Fruit fly (Drosophila melanogaster): ENCODE measurements around the gene CG12078.
A peak's percentile ranks its signal among the peaks of the same experiment; 100 is the strongest.

The CG12078 gene

DNA sequence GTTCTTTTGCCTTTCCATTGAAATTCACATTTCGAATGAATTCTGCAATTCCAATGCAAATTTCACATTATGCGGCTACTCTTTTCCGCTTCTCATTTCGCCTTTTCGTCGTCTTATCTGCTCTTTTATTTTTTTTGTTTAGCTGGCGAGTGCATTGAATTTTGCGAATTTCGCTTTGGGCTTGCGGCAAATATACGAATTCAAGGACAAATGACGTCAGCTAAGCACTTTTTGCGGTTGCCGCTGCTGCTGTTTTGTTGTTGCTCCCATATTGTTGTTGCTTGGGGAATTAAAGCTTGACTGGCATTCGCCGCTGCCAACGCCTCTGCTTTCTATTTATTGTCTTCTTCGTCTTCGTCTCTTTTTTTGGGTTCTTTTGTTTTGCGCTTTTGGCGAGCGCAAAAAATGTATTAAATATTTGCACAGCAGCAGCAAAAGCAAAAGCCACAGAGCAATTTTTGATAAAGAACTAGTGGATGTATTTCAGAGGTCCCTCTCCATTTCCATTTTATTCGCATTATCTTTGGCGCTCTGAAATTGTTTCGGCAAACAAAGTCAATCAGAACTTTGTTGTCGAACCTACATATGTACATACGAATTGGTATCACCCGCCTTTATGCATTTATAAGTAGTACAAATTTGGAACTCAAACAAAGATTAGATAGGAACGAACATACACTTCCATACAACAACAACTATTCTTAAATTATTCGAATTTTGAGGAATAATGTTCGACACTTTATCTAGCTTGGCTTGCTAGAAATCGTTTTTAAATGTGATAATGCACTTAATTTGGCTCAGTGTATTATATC lies 4.1 kb downstream of the CG12078 start:
- peak; percentile 61 for TF ChIP-seq noc (tag; optimal IDR thresholded peaks at IDR 0.05)

DNA sequence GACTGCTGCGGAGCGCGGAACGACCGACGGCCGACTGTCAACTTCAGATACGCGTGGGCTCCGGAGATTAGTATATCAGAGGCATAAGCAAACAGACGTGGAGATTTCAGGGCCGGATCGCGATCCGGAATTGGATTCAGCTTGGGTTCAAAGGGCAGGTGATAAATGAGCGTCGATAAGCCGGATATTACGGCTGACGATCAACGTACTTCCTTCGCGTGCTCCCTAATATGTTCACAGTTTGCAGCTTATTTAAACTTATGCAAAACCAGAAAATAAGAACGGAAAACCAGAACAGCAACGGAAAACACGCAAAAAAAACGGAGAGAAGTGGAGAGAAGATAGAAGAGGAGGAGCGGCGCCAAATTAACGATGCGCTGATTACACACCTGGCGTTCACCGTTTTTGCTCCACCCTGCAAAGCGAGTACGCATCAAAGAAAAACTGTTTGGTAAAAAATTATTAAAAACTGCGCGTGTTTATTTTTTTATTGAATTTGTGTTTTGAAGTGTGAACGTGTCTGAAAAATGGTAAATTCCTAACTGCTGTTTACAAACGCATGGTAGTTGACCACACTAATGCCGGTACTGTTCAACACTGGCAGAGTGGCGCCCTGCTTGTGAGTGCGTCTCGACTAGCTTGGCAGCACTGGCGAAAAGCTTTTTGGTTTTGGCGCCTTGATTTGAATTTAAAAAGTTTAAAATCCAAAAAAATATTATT lies 4.9 kb downstream of the CG12078 start, which contains the start of gene CG17746:
Gene CG17746 (minus strand): TSS at position 546 of the 720 bp plus-strand sequence.
- no peak for TF ChIP-seq noc (tag; optimal IDR thresholded peaks at IDR 0.05)

DNA sequence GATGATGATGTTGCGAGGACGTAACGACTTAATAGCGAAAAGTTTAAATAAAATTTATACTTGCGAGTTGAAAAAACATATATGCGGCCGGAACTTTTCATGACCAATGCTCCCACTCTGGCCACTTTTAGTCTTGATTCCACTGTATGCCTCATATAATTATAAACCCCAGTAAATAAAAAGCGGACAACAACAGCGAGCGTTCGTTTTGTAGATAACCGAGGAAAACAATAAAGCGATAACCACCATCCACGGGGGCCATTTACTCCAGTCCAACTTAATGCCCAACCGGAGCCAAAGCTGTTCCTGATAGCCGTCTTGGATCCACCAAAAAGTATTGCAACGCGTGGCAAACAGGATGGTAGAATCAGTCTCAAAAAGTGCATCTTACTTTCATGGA lies 7.8 kb downstream of the CG12078 start:
- TF ChIP-seq noc (tag; optimal IDR thresholded peaks at IDR 0.05), result no peak

DNA sequence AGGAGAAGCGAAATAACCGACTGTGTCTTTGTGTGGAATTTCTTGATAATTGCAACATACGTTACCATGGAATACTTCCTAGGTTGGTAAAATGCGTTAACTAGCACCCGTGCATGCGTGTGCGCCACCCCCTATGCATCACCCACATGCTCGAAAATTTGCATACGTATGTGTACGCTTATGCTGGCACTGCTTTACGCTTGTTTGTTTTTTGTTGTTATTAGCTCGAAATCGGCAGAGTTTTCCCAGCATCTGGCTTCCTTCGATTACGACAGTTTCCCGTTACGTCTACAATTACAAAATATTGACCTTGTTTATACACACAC lies 17.7 kb downstream of the CG12078 start:
- no peak for TF ChIP-seq noc (tag; optimal IDR thresholded peaks at IDR 0.05)

- TF ChIP-seq noc (tag; optimal IDR thresholded peaks at IDR 0.05), result no peak
Observed at dm6 chr3L:3225769-3226457, 18.2 kb downstream of the CG12078 start.

DNA sequence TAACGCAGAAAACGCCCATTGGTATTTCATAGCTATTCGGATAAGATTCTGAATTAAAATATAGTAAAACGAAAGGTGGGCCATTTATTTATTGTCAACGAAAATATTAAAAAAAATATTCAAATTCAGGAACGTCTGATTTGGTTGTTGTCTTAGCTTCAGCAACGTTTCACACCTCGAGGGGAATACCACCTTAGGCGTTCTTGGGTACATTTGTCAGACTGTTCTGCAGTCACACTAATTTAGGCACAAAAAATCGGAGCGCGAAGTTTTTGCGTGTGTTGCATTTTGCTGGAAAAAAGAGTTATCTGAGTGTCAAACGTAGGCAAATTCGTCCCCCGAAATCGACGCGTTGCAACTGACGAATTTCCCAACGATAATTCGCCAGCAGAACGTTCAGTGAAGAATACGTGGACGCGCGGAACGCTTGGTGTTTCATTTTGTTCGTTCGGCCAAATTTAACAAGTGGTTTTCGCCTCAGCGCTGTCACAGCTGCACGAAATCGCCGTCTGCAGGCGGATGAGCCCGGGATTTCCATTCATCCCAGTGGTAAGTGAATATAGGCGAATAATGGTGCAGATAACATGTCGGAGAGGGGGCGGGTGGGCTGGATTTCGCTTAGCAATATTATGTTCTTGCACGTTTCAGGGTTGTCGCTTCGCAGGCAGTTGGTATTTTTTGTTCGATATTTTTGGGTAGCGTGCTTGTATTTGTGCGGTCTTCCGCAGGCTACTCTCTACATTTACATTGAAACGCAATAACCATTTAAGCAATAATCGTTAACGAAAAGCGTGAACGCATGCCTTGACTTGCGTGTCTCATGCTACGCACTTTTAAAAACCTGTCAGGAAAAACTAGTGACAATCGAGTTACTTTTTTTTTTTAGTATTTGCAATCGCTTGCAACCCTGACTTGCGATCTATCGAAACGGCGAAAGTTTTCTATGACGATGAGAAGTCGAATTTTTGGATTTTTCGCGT lies 19.1 kb downstream of the CG12078 start, which contains the start of gene Larp4B:
Gene Larp4B (plus strand): TSS at position 99 of the 980 bp plus-strand sequence.
- TF ChIP-seq noc (tag; optimal IDR thresholded peaks at IDR 0.05), result no peak

dm6 chr3L:3223390-3223914 lies 20.6 kb downstream of the CG12078 start:
- TF ChIP-seq noc (tag; optimal IDR thresholded peaks at IDR 0.05), result no peak

dm6 chr3L:3222643-3223389 lies 21.3 kb downstream of the CG12078 start, which contains the start of the genes RpL28 and eIF1:
TSS of gene RpL28 (minus strand) at chr3L:3222960.
TSS of gene eIF1 (plus strand) at chr3L:3223341.
- peak; percentile 70 for TF ChIP-seq noc (tag; optimal IDR thresholded peaks at IDR 0.05)

- no peak for TF ChIP-seq noc (tag; optimal IDR thresholded peaks at IDR 0.05)
Observed at dm6 chr3L:3218859-3219258, 25.2 kb downstream of the CG12078 start, which contains the start of the genes hob and nSMase. TSS of gene hob (minus strand) at chr3L:3218920. TSS of gene nSMase (plus strand) at chr3L:3219156.

- no peak for TF ChIP-seq noc (tag; optimal IDR thresholded peaks at IDR 0.05)
Observed at dm6 chr3L:3208895-3209294, 35.2 kb downstream of the CG12078 start, which contains the start of the genes CG32269 and CG32270. TSS of gene CG32269 (minus strand) at chr3L:3208985. TSS of gene CG32270 (minus strand) at chr3L:3208985.

dm6 chr3L:3206263-3206662 lies 37.8 kb downstream of the CG12078 start, which contains the start of gene CG33160:
TSS of gene CG33160 (minus strand) at chr3L:3206363.
- TF ChIP-seq noc (tag; optimal IDR thresholded peaks at IDR 0.05), result no peak

DNA sequence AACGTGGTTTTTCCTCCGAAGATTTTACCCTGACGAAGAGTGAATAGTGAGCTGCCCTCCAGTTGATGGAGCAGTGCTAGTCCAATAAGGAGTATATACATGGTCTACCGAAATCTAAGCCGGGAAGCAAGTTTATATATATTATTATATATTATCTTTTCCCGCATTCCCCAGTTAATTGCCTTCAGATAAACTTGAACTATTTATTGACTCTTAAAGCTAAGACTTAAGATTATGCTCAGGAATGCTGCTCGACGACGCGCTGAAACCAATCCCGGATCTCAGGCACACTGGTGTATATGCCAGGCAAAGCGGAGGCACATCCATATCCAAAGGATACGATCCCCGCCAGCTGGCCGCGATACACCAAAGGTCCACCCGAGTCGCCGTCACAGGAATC lies 38.7 kb downstream of the CG12078 start, which contains the start of gene CG32277:
Gene CG32277 (minus strand): TSS at position 101 of the 400 bp plus-strand sequence.
- no peak for TF ChIP-seq noc (tag; optimal IDR thresholded peaks at IDR 0.05)

DNA sequence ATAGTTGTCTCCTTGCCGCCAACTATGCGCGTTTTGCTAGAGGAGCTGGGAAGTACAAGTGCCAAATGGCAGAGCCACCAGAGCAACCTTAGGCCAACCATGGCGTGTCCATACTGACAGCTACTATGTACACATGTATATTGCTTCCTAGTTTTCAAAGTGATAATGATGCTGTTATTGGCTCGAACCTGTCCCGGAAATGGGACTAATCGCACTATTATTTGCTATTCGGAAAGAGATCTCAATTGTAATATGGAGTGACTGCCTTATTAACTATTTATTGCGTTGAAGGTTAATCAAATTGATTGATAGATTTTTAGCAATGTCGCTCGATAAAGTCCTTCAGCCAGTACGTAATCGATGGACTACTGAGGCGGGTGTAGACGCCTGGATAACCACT lies 39.7 kb downstream of the CG12078 start, which contains the start of gene CG33159:
Gene CG33159 (minus strand): TSS at position 101 of the 400 bp plus-strand sequence.
- TF ChIP-seq noc (tag; optimal IDR thresholded peaks at IDR 0.05), result no peak

- TF ChIP-seq noc (tag; optimal IDR thresholded peaks at IDR 0.05), result no peak
Observed at dm6 chr3L:3203062-3203461, 41.0 kb downstream of the CG12078 start, which contains the start of gene CG32271. TSS of gene CG32271 (minus strand) at chr3L:3203162.

Data from whole organism, larva.